Fruit fly (Drosophila melanogaster) whole organism, embryonic: ENCODE data around the gene CG9166.

Experiments used
- Antp ChIP-seq: fragments of 200-800 bp; sonication (Bioruptor generic); optimal IDR thresholded peaks from 3 replicates; lab custom pipeline; 2016; ENCODE audit warnings: missing biosample characterization, missing genetic modification characterization
- CG10431 ChIP-seq: fragments of 200-800 bp; sonication (Bioruptor generic); optimal IDR thresholded peaks from 3 replicates; lab custom pipeline; 2018; ENCODE audit warnings: missing biosample characterization, mild to moderate bottlenecking, missing genetic modification characterization
- CG11696 ChIP-seq: fragments of 200-800 bp; sonication (Bioruptor generic); IDR thresholded peaks from 2 replicates; pipeline ENCODE4 v1.3.6; 2022; ENCODE audit warnings: missing biosample characterization, missing genetic modification characterization
- CG13624 ChIP-seq: fragments of 200-800 bp; sonication (Bioruptor generic); optimal IDR thresholded peaks from 2 replicates; lab custom pipeline; 2016; ENCODE audit warnings: missing biosample characterization, missing genetic modification characterization
- CG16779 ChIP-seq: fragments of 200-800 bp; sonication (Bioruptor generic); IDR thresholded peaks from 2 replicates; pipeline ENCODE4 v1.3.6; 2022; ENCODE audit warnings: missing biosample characterization, missing genetic modification characterization
- CG16863 ChIP-seq: fragments of 200-800 bp; sonication (Bioruptor generic); optimal IDR thresholded peaks from 3 replicates; lab custom pipeline; 2016; ENCODE audit warnings: missing biosample characterization, missing genetic modification characterization
- CG17361 ChIP-seq: fragments of 200-800 bp; sonication (Bioruptor generic); IDR thresholded peaks from 3 replicates; pipeline ENCODE4 v1.3.6; 2022; ENCODE audit warnings: missing biosample characterization, missing genetic modification characterization
- CG2712 ChIP-seq: fragments of 200-800 bp; optimal IDR thresholded peaks from 3 replicates; lab custom pipeline; 2019; ENCODE audit warnings: missing biosample characterization, mild to moderate bottlenecking, missing genetic modification characterization, moderate library complexity
- CG2889 ChIP-seq: fragments of 200-800 bp; sonication (Bioruptor generic); IDR thresholded peaks from 3 replicates; pipeline ENCODE4 v1.3.6; 2022; ENCODE audit warnings: missing biosample characterization, missing genetic modification characterization
- CG3065 ChIP-seq: fragments of 200-800 bp; sonication (Bioruptor generic); optimal IDR thresholded peaks from 2 replicates; lab custom pipeline; 2016; ENCODE audit warnings: missing biosample characterization, missing genetic modification characterization
- CG34224 ChIP-seq: fragments of 200-800 bp; sonication (Bioruptor generic); IDR thresholded peaks from 3 replicates; pipeline ENCODE4 v1.3.6; 2022; ENCODE audit warnings: missing biosample characterization, missing genetic modification characterization; ENCODE audit not compliant: partially characterized antibody
- CG5180 ChIP-seq: fragments of 200-800 bp; sonication (Bioruptor generic); optimal IDR thresholded peaks from 3 replicates; lab custom pipeline; 2017; ENCODE audit warnings: missing biosample characterization, missing genetic modification characterization, mild to moderate bottlenecking, moderate library complexity, missing genetic modification reagents
- CG6654 ChIP-seq: fragments of 200-800 bp; sonication (Bioruptor generic); optimal IDR thresholded peaks from 2 replicates; lab custom pipeline; 2017; ENCODE audit warnings: missing biosample characterization, mild to moderate bottlenecking, missing genetic modification characterization
- CG6689 ChIP-seq: fragments of 200-800 bp; sonication (Bioruptor generic); IDR thresholded peaks from 2 replicates; pipeline ENCODE4 v1.3.6; 2022; ENCODE audit warnings: missing biosample characterization, missing genetic modification characterization
- CG6854 ChIP-seq: fragments of 200-800 bp; sonication (Bioruptor generic); optimal IDR thresholded peaks from 3 replicates; lab custom pipeline; 2017; ENCODE audit warnings: missing biosample characterization, mild to moderate bottlenecking, missing genetic modification characterization
- CG7271 ChIP-seq: fragments of 200-800 bp; sonication (Bioruptor generic); optimal IDR thresholded peaks from 2 replicates; lab custom pipeline; 2018; ENCODE audit warnings: missing biosample characterization, mild to moderate bottlenecking, missing genetic modification characterization, moderate library complexity
- CG7372 ChIP-seq: fragments of 200-800 bp; sonication (Bioruptor generic); IDR thresholded peaks from 2 replicates; pipeline ENCODE4 v1.3.6; 2022; ENCODE audit warnings: missing biosample characterization, missing genetic modification characterization
- CG7556 ChIP-seq: fragments of 200-800 bp; sonication (Bioruptor generic); optimal IDR thresholded peaks from 2 replicates; lab custom pipeline; 2017; ENCODE audit warnings: missing biosample characterization, mild to moderate bottlenecking, missing genetic modification characterization
- CG7987 ChIP-seq: fragments of 200-800 bp; sonication (Bioruptor generic); optimal IDR thresholded peaks from 2 replicates; lab custom pipeline; 2018; ENCODE audit warnings: missing biosample characterization, mild to moderate bottlenecking, missing genetic modification characterization, moderate library complexity
- CG8924 ChIP-seq: fragments of 200-800 bp; optimal IDR thresholded peaks from 3 replicates; lab custom pipeline; 2019; ENCODE audit warnings: missing biosample characterization, mild to moderate bottlenecking, missing genetic modification characterization, moderate library complexity
- CG9727 ChIP-seq: fragments of 200-800 bp; sonication (Bioruptor generic); optimal IDR thresholded peaks from 3 replicates; lab custom pipeline; 2017; ENCODE audit warnings: missing biosample characterization, mild to moderate bottlenecking, missing genetic modification characterization
- Dad ChIP-seq: fragments of 200-800 bp; sonication (Bioruptor generic); optimal IDR thresholded peaks from 3 replicates; lab custom pipeline; 2016; ENCODE audit warnings: missing biosample characterization, missing genetic modification characterization
- Dek ChIP-seq: fragments of 200-800 bp; sonication (Bioruptor generic); optimal IDR thresholded peaks from 3 replicates; lab custom pipeline; 2019; ENCODE audit warnings: missing biosample characterization, mild to moderate bottlenecking, missing genetic modification characterization, moderate library complexity
- Dip3 ChIP-seq: fragments of 200-800 bp; sonication (Bioruptor generic); optimal IDR thresholded peaks from 3 replicates; lab custom pipeline; 2016; ENCODE audit warnings: missing biosample characterization, missing genetic modification characterization
- Eip74EF ChIP-seq, 2 experiments: fragments of 200-800 bp in 1 of 2; fragments of >200 bp in 1 of 2; sonication (Bioruptor generic) in 1 of 2; optimal IDR thresholded peaks; 2 replicates each; lab custom pipeline; 2017 to 2019; ENCODE audit warnings: missing biosample characterization in 2 of 2, missing genetic modification characterization in 2 of 2, mild to moderate bottlenecking in 1 of 2, moderate library complexity in 1 of 2
- Gsc ChIP-seq: fragments of 200-800 bp; sonication (Bioruptor generic); IDR thresholded peaks from 2 replicates; pipeline ENCODE4 v1.3.6; 2022; ENCODE audit warnings: missing biosample characterization, missing genetic modification characterization
- Hr51 ChIP-seq, 2 experiments: fragments of 200-800 bp; sonication (Bioruptor generic); optimal IDR thresholded peaks; 2 replicates in 1 of 2; 3 replicates in 1 of 2; lab custom pipeline; 2016 to 2018; ENCODE audit warnings: missing biosample characterization in 2 of 2, missing genetic modification characterization in 2 of 2, mild to moderate bottlenecking in 1 of 2, moderate library complexity in 1 of 2
- MBD-R2 ChIP-seq: fragments of 200-800 bp; sonication (Bioruptor generic); IDR thresholded peaks from 2 replicates; pipeline ENCODE4 v1.3.6; 2022; ENCODE audit warnings: missing biosample characterization, missing genetic modification characterization
- NC2β ChIP-seq: fragments of 200-800 bp; sonication (Bioruptor generic); optimal IDR thresholded peaks from 2 replicates; lab custom pipeline; 2016; ENCODE audit warnings: missing biosample characterization, missing genetic modification characterization
- NK7.1 ChIP-seq: fragments of 200-800 bp; sonication (Bioruptor generic); optimal IDR thresholded peaks from 3 replicates; lab custom pipeline; 2016; ENCODE audit warnings: missing biosample characterization, missing genetic modification characterization
- Poxn ChIP-seq: fragments of 200-800 bp; sonication (Bioruptor generic); IDR thresholded peaks from 2 replicates; pipeline ENCODE4 v1.3.6; 2022; ENCODE audit warnings: missing biosample characterization, missing genetic modification characterization
- Six4 ChIP-seq: fragments of 200-800 bp; sonication (Bioruptor generic); optimal IDR thresholded peaks from 2 replicates; lab custom pipeline; 2016; ENCODE audit warnings: missing biosample characterization, missing genetic modification characterization
- Ssrp ChIP-seq: fragments of 200-800 bp; sonication (Bioruptor generic); optimal IDR thresholded peaks from 2 replicates; lab custom pipeline; 2018; ENCODE audit warnings: missing biosample characterization, mild to moderate bottlenecking, missing genetic modification characterization, moderate library complexity
- YL-1 ChIP-seq: fragments of 200-800 bp; sonication (Bioruptor generic); optimal IDR thresholded peaks from 3 replicates; lab custom pipeline; 2017; ENCODE audit warnings: missing biosample characterization, mild to moderate bottlenecking, missing genetic modification characterization
- ara ChIP-seq: fragments of 200-800 bp; sonication (Bioruptor generic); IDR thresholded peaks from 2 replicates; pipeline ENCODE4 v1.3.6; 2022; ENCODE audit warnings: missing biosample characterization, missing genetic modification characterization
- ato ChIP-seq: fragments of 200-800 bp; sonication (Bioruptor generic); IDR thresholded peaks from 2 replicates; pipeline ENCODE4 v1.3.6; 2022; ENCODE audit warnings: missing biosample characterization, missing genetic modification characterization; ENCODE audit not compliant: partially characterized antibody
- emc ChIP-seq: fragments of 200-800 bp; sonication (Bioruptor generic); optimal IDR thresholded peaks from 2 replicates; lab custom pipeline; 2016; ENCODE audit warnings: missing biosample characterization, missing genetic modification characterization
- fu2 ChIP-seq: fragments of 200-800 bp; sonication (Bioruptor generic); optimal IDR thresholded peaks from 2 replicates; lab custom pipeline; 2016; ENCODE audit warnings: missing biosample characterization, missing genetic modification characterization
- gsb-n ChIP-seq: fragments of 200-800 bp; sonication (Bioruptor generic); optimal IDR thresholded peaks from 3 replicates; lab custom pipeline; 2018; ENCODE audit warnings: missing biosample characterization, mild to moderate bottlenecking, missing genetic modification characterization
- her ChIP-seq: fragments of 200-800 bp; sonication (Bioruptor generic); optimal IDR thresholded peaks from 2 replicates; lab custom pipeline; 2016; ENCODE audit warnings: missing biosample characterization, missing genetic modification characterization
- knrl ChIP-seq: fragments of 200-800 bp; sonication (Bioruptor generic); IDR thresholded peaks from 3 replicates; pipeline ENCODE4 v1.3.6; 2022; ENCODE audit warnings: missing biosample characterization, missing genetic modification characterization; ENCODE audit not compliant: partially characterized antibody
- mam ChIP-seq: fragments of 200-800 bp; sonication (Bioruptor generic); optimal IDR thresholded peaks from 3 replicates; lab custom pipeline; 2016; ENCODE audit warnings: missing biosample characterization, missing genetic modification characterization
- mld ChIP-seq: fragments of 200-800 bp; sonication (Bioruptor generic); IDR thresholded peaks from 3 replicates; pipeline ENCODE4 v1.3.6; 2022; ENCODE audit warnings: missing biosample characterization, missing genetic modification characterization; ENCODE audit not compliant: partially characterized antibody
- rib ChIP-seq: fragments of 200-800 bp; sonication (Bioruptor generic); IDR thresholded peaks from 2 replicates; pipeline ENCODE4 v1.3.6; 2022; ENCODE audit warnings: missing biosample characterization, missing genetic modification characterization
- row ChIP-seq: fragments of 200-800 bp; sonication (Bioruptor generic); IDR thresholded peaks from 3 replicates; pipeline ENCODE4 v1.3.6; 2022; ENCODE audit warnings: missing biosample characterization, missing genetic modification characterization
- sens ChIP-seq: fragments of 200-800 bp; sonication (Bioruptor generic); peaks from one replicate; lab custom pipeline; 2016; ENCODE audit warnings: missing biosample characterization, missing genetic modification characterization
- seq ChIP-seq: fragments of 200-800 bp; sonication (Bioruptor generic); IDR thresholded peaks from 2 replicates; pipeline ENCODE4 v1.3.6; 2022; ENCODE audit warnings: missing biosample characterization, missing genetic modification characterization
- sima ChIP-seq: fragments of 200-800 bp; sonication (Bioruptor generic); optimal IDR thresholded peaks from 2 replicates; lab custom pipeline; 2016; ENCODE audit warnings: missing biosample characterization, missing genetic modification characterization
- tgo ChIP-seq: fragments of 200-800 bp; sonication (Bioruptor generic); IDR thresholded peaks from 3 replicates; pipeline ENCODE4 v1.3.6; 2022; ENCODE audit warnings: missing biosample characterization, missing genetic modification characterization
- tin ChIP-seq: fragments of 200-800 bp; sonication (Bioruptor generic); optimal IDR thresholded peaks from 3 replicates; lab custom pipeline; 2016; ENCODE audit warnings: missing biosample characterization, missing genetic modification characterization
- vfl ChIP-seq: fragments of 200-800 bp; sonication (Bioruptor generic); optimal IDR thresholded peaks from 2 replicates; lab custom pipeline; 2016; ENCODE audit warnings: missing biosample characterization, missing genetic modification characterization
- wek ChIP-seq: fragments of 200-800 bp; sonication (Bioruptor generic); optimal IDR thresholded peaks from 3 replicates; lab custom pipeline; 2018; ENCODE audit warnings: missing biosample characterization, mild to moderate bottlenecking, missing genetic modification characterization, moderate library complexity

Gene CG9166

DNA sequence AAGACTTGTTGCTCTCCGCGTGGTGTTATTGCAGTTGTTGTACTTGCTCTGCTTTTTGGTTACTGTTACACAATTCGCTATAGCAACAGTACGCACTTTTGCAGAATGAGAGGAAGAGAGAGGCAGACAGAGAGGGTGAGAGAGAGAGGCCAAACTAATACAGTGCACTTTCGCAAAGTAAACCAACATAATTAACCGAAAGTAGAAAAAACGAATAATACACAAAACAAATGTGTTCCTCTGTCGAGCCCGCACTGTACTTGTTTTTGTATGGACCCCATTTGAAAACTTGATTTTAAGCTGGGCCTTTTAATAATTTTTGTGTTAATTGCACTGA, 15.5 kb upstream of the CG9166 start (continued):
- TF ChIP-seq CG7987 (GFP tag; lab: Kevin White, UChicago): no peak
- TF ChIP-seq CG6689: peak; percentile 58
- no peak for TF ChIP-seq rib (GFP tag; lab: Robert Waterston, UW)
- 0 out of 3 replicates have a peak, but pooled peaks have one; percentile 10 for TF ChIP-seq CG17361 (GFP tag; lab: Robert Waterston, UW)
- no peak for TF ChIP-seq wek
- TF ChIP-seq CG9727 (GFP tag; lab: Kevin White, UChicago): peak; percentile 54
- no peak for TF ChIP-seq knrl (GFP tag; lab: Robert Waterston, UW)
- no peak for TF ChIP-seq sima
- TF ChIP-seq tin (GFP tag; lab: Kevin White, UChicago): peak; percentile 29
- no peak for TF ChIP-seq Dip3 (GFP tag; lab: Kevin White, UChicago)
- no peak for TF ChIP-seq CG16863
- TF ChIP-seq CG8924 (tag; lab: Kevin White, UChicago): no peak
- TF ChIP-seq NC2β (GFP tag; lab: Kevin White, UChicago): no peak
- no peak for TF ChIP-seq CG10431
- TF ChIP-seq Dad (GFP tag; lab: Kevin White, UChicago): no peak
- peak; percentile 10 for TF ChIP-seq sens
- peak; percentile 41; the same call in 1 of the 2 replicates for TF ChIP-seq MBD-R2 (GFP tag; lab: Robert Waterston, UW)
- no peak for TF ChIP-seq gsb-n (tag; lab: Kevin White, UChicago)
- no peak for TF ChIP-seq CG3065 (GFP tag; lab: Kevin White, UChicago)
- no peak for TF ChIP-seq CG7372 (GFP tag; lab: Robert Waterston, UW)
- peak; percentile 87 for TF ChIP-seq row (GFP tag; lab: Robert Waterston, UW)
- TF ChIP-seq NK7.1 (GFP tag; lab: Kevin White, UChicago): peak; percentile 29
- TF ChIP-seq mam (GFP tag; lab: Kevin White, UChicago): peak; percentile 56
- no peak for TF ChIP-seq vfl
- no peak for TF ChIP-seq Gsc
- TF ChIP-seq Hr51 (GFP tag; optimal IDR thresholded peaks at IDR 0.05; lab: Kevin White, UChicago): peak in 1 of 2 experiments; percentile 36
- peak; percentile 21 for TF ChIP-seq CG2712
- peak; percentile 67 for TF ChIP-seq seq
- no peak for TF ChIP-seq Poxn (GFP tag; lab: Robert Waterston, UW)
- no peak for TF ChIP-seq CG5180 (GFP tag; lab: Kevin White, UChicago)
- peak; percentile 52; the same call in 2 of the 3 replicates for TF ChIP-seq tgo
- TF ChIP-seq emc: no peak
- TF ChIP-seq CG7271 (tag; lab: Kevin White, UChicago): no peak
- no peak for TF ChIP-seq CG6854 (GFP tag; lab: Kevin White, UChicago)
- TF ChIP-seq CG11696: peak; percentile 20; the same call in 1 of the 2 replicates
- TF ChIP-seq CG7556 (GFP tag; lab: Kevin White, UChicago): peak; percentile 21
- no peak for TF ChIP-seq CG16779 (GFP tag; lab: Robert Waterston, UW)
- TF ChIP-seq fu2 (GFP tag; lab: Kevin White, UChicago): peak; percentile 5
- TF ChIP-seq mld: no peak
- TF ChIP-seq Antp (GFP tag; lab: Kevin White, UChicago): peak; percentile 40
- no peak for TF ChIP-seq YL-1 (GFP tag; lab: Kevin White, UChicago)
- TF ChIP-seq CG2889 (GFP tag; lab: Robert Waterston, UW): no peak
- no peak for TF ChIP-seq Six4
- peak; percentile 37 for TF ChIP-seq Dek
- TF ChIP-seq ara (GFP tag; lab: Robert Waterston, UW): no peak
- no peak for TF ChIP-seq Eip74EF (GFP tag; optimal IDR thresholded peaks at IDR 0.05; lab: Kevin White, UChicago)
- no peak for TF ChIP-seq ato (GFP tag; lab: Robert Waterston, UW)
- no peak for TF ChIP-seq CG34224
- TF ChIP-seq CG13624 (GFP tag; lab: Kevin White, UChicago): peak; percentile 69
- no peak for TF ChIP-seq Ssrp (tag; lab: Kevin White, UChicago)
- TF ChIP-seq CG6654: no peak
- TF ChIP-seq her (GFP tag; lab: Kevin White, UChicago): peak; percentile 64
